Worm (Caenorhabditis elegans) whole organism, L4 larva: Measurements from ENCODE around the gene spo-11.
A peak's percentile ranks its signal among the peaks of the same experiment; 100 is the strongest.

ENCODE experiments used
- D1046.2 ChIP-seq: fragments of 200-800 bp; sonication (Bioruptor generic); IDR thresholded peaks from 2 replicates; pipeline ENCODE4 v1.3.6; 2022; ENCODE audit warnings: missing genetic modification characterization, missing compliant biosample characterization
- F26F4.8 ChIP-seq: fragments of 200-800 bp; sonication (Bioruptor generic); conservative IDR thresholded peaks from 2 replicates; pipeline ENCODE4 v1.3.6; 2022; ENCODE audit warnings: missing genetic modification characterization, missing compliant biosample characterization
- F37D6.2 ChIP-seq: sonication (generic microtip); optimal IDR thresholded peaks from 2 replicates; lab custom pipeline; 2016; ENCODE audit warnings: mild to moderate bottlenecking, missing genetic modification characterization, missing compliant biosample characterization
- F49E8.2 ChIP-seq: sonication (generic microtip); optimal IDR thresholded peaks from 2 replicates; lab custom pipeline; 2016; ENCODE audit warnings: missing compliant biosample characterization, mild to moderate bottlenecking, missing genetic modification characterization, borderline replicate concordance
- Y105C5A.15 ChIP-seq: fragments of 200-800 bp; sonication (Bioruptor generic); IDR thresholded peaks from 2 replicates; pipeline ENCODE4 v1.3.6; 2022; ENCODE audit warnings: missing genetic modification characterization, missing compliant biosample characterization
- Y75B8A.6 ChIP-seq: fragments of 200-800 bp; sonication (Bioruptor generic); IDR thresholded peaks from 2 replicates; pipeline ENCODE4 v1.3.6; 2022; ENCODE audit warnings: missing genetic modification reagents, missing genetic modification characterization, missing compliant biosample characterization
- ZK337.2 ChIP-seq: fragments of 200-800 bp; sonication (Bioruptor generic); IDR thresholded peaks from 2 replicates; pipeline ENCODE4 v1.3.6; 2022; ENCODE audit warnings: missing genetic modification reagents, missing genetic modification characterization, missing compliant biosample characterization
- ama-1 ChIP-seq: fragments of 150-350 bp; optimal IDR thresholded peaks from 2 replicates; lab custom pipeline; 2014; ENCODE audit warnings: inconsistent platforms, mixed read lengths
- attf-4 ChIP-seq: sonication (generic microtip); optimal IDR thresholded peaks from 3 replicates; lab custom pipeline; 2017; ENCODE audit warnings: missing biosample characterization, missing genetic modification characterization
- ceh-62 ChIP-seq: sonication (generic microtip); optimal IDR thresholded peaks from 2 replicates; lab custom pipeline; 2017; ENCODE audit warnings: missing biosample characterization, missing genetic modification characterization
- ces-1 ChIP-seq: fragments of 150-350 bp; sonication (generic microtip); optimal IDR thresholded peaks from 4 replicates; lab custom pipeline; 2014; ENCODE audit warnings: missing biosample characterization, missing genetic modification reagents, missing genetic modification characterization
- ctbp-1 ChIP-seq: fragments of 200-800 bp; sonication (Bioruptor generic); IDR thresholded peaks from 2 replicates; pipeline ENCODE4 v1.3.6; 2022; ENCODE audit warnings: missing genetic modification reagents, missing genetic modification characterization, missing compliant biosample characterization
- daf-16 ChIP-seq, 3 experiments: sonication (generic microtip); optimal IDR thresholded peaks; 2 replicates each; lab custom pipeline; 2016 to 2017; ENCODE audit warnings: missing genetic modification characterization in 3 of 3, missing genetic modification reagents in 3 of 3, mild to moderate bottlenecking in 2 of 3, missing compliant biosample characterization in 2 of 3, missing biosample characterization in 1 of 3, moderate library complexity in 1 of 3
- daf-19 ChIP-seq: fragments of 200-800 bp; sonication (Bioruptor generic); conservative IDR thresholded peaks from 2 replicates; pipeline ENCODE4 v1.3.6; 2022; ENCODE audit warnings: missing genetic modification characterization, missing compliant biosample characterization
- dmd-6 ChIP-seq: fragments of 200-800 bp; sonication (Bioruptor generic); IDR thresholded peaks from 2 replicates; pipeline ENCODE4 v1.3.6; 2022; ENCODE audit warnings: missing genetic modification reagents, missing genetic modification characterization, missing compliant biosample characterization
- dmd-8 ChIP-seq: fragments of 200-800 bp; sonication (Bioruptor generic); IDR thresholded peaks from 2 replicates; pipeline ENCODE4 v1.3.6; 2022; ENCODE audit warnings: missing genetic modification characterization, missing compliant biosample characterization
- dve-1 ChIP-seq: sonication (generic microtip); optimal IDR thresholded peaks from 2 replicates; lab custom pipeline; 2017; ENCODE audit warnings: antibody characterized with exemption, mild to moderate bottlenecking, missing genetic modification characterization, missing compliant biosample characterization; ENCODE audit not compliant: insufficient read depth
- egl-27 ChIP-seq: sonication (generic microtip); optimal IDR thresholded peaks from 3 replicates; lab custom pipeline; 2017; ENCODE audit warnings: missing biosample characterization, missing genetic modification reagents, missing genetic modification characterization
- fkh-10 ChIP-seq: fragments of 150-350 bp; optimal IDR thresholded peaks from 2 replicates; lab custom pipeline; 2014; ENCODE audit warnings: missing biosample characterization, missing genetic modification reagents, missing genetic modification characterization
- hif-1 ChIP-seq, 2 experiments: sonication (generic microtip); optimal IDR thresholded peaks; 2 replicates each; lab custom pipeline; 2016 to 2017; ENCODE audit warnings: missing compliant biosample characterization in 2 of 2, missing genetic modification characterization in 2 of 2, missing genetic modification reagents in 2 of 2, missing genotype in 2 of 2, mild to moderate bottlenecking in 1 of 2
- lim-7 ChIP-seq: fragments of 200-800 bp; sonication (Bioruptor generic); IDR thresholded peaks from 2 replicates; pipeline ENCODE4 v1.3.6; 2022; ENCODE audit warnings: missing genetic modification characterization, missing compliant biosample characterization
- lin-1 ChIP-seq: fragments of 200-800 bp; sonication (Bioruptor generic); IDR thresholded peaks from 2 replicates; pipeline ENCODE4 v1.3.6; 2022; ENCODE audit warnings: missing genetic modification reagents, missing genetic modification characterization, missing compliant biosample characterization
- lin-38 ChIP-seq: fragments of 200-800 bp; sonication (Bioruptor generic); IDR thresholded peaks from 2 replicates; pipeline ENCODE4 v1.3.6; 2022; ENCODE audit warnings: missing genetic modification reagents, missing genetic modification characterization, missing compliant biosample characterization
- lin-39 ChIP-seq: fragments of 150-350 bp; optimal IDR thresholded peaks from 2 replicates; lab custom pipeline; 2014; ENCODE audit warnings: missing biosample characterization, missing genetic modification reagents, missing genetic modification characterization
- mdl-1 ChIP-seq, 2 experiments: fragments of 150-350 bp in 1 of 2; sonication (generic microtip) in 1 of 2; optimal IDR thresholded peaks; 2 replicates each; lab custom pipeline; 2014 to 2017; ENCODE audit warnings: missing biosample characterization in 2 of 2, missing genetic modification characterization in 2 of 2
- mdt-29 ChIP-seq: fragments of 200-800 bp; sonication (Bioruptor generic); IDR thresholded peaks from 2 replicates; pipeline ENCODE4 v1.3.6; 2022; ENCODE audit warnings: missing genetic modification reagents, missing genetic modification characterization, missing compliant biosample characterization
- mxl-2 ChIP-seq: fragments of 200-800 bp; sonication (Bioruptor generic); conservative IDR thresholded peaks from 2 replicates; pipeline ENCODE4 v1.3.6; 2022; ENCODE audit warnings: missing genetic modification reagents, missing genetic modification characterization, missing compliant biosample characterization
- nhr-10 ChIP-seq: fragments of 150-350 bp; optimal IDR thresholded peaks from 2 replicates; lab custom pipeline; 2014; ENCODE audit warnings: missing biosample characterization, missing genetic modification characterization
- nhr-102 ChIP-seq: sonication (generic microtip); optimal IDR thresholded peaks from 2 replicates; lab custom pipeline; 2016; ENCODE audit warnings: mild to moderate bottlenecking, missing genetic modification characterization, moderate library complexity, missing compliant biosample characterization
- nhr-111 ChIP-seq: fragments of 200-800 bp; sonication (Bioruptor generic); optimal IDR thresholded peaks from 2 replicates; lab custom pipeline; 2018; ENCODE audit warnings: mild to moderate bottlenecking, missing genetic modification characterization, missing compliant biosample characterization
- nhr-25 ChIP-seq: sonication (generic microtip); optimal IDR thresholded peaks from 2 replicates; lab custom pipeline; 2017; ENCODE audit warnings: missing genetic modification characterization, mild to moderate bottlenecking, missing compliant biosample characterization, antibody characterized with exemption, moderate library complexity, borderline replicate concordance; ENCODE audit not compliant: insufficient read depth
- nhr-41 ChIP-seq: fragments of 200-800 bp; sonication (Bioruptor generic); IDR thresholded peaks from 2 replicates; pipeline ENCODE4 v1.3.6; 2022; ENCODE audit warnings: missing genetic modification reagents, missing genetic modification characterization, missing compliant biosample characterization
- nhr-6 ChIP-seq: fragments of 150-350 bp; optimal IDR thresholded peaks from 2 replicates; lab custom pipeline; 2014; ENCODE audit warnings: missing biosample characterization, missing genetic modification characterization
- nhr-76 ChIP-seq: fragments of 150-350 bp; optimal IDR thresholded peaks from 2 replicates; lab custom pipeline; 2014; ENCODE audit warnings: missing biosample characterization, missing genetic modification characterization
- nhr-77 ChIP-seq: fragments of 150-350 bp; optimal IDR thresholded peaks from 2 replicates; lab custom pipeline; 2014; ENCODE audit warnings: missing biosample characterization, missing genetic modification characterization
- php-3 ChIP-seq: fragments of 200-800 bp; sonication (Bioruptor generic); IDR thresholded peaks from 2 replicates; pipeline ENCODE4 v1.3.6; 2022; ENCODE audit warnings: missing genetic modification reagents, missing genetic modification characterization, missing compliant biosample characterization
- pqm-1 ChIP-seq: sonication (generic microtip); optimal IDR thresholded peaks from 2 replicates; lab custom pipeline; 2017; ENCODE audit warnings: missing biosample characterization, missing genetic modification characterization
- set-16 ChIP-seq: fragments of 200-800 bp; sonication (Bioruptor generic); IDR thresholded peaks from 2 replicates; pipeline ENCODE4 v1.3.6; 2022; ENCODE audit warnings: missing genetic modification reagents, missing genetic modification characterization, missing compliant biosample characterization
- snpc-4 ChIP-seq: fragments of 150-350 bp; optimal IDR thresholded peaks from 2 replicates; lab custom pipeline; 2014; ENCODE audit warnings: missing biosample characterization, missing genetic modification characterization
- spr-1 ChIP-seq: sonication (generic microtip); optimal IDR thresholded peaks from 2 replicates; lab custom pipeline; 2016; ENCODE audit warnings: mild to moderate bottlenecking, missing genetic modification characterization, missing compliant biosample characterization
- tra-1 ChIP-seq: fragments of 200-800 bp; sonication (Bioruptor generic); IDR thresholded peaks from 2 replicates; pipeline ENCODE4 v1.3.6; 2022; ENCODE audit warnings: missing genetic modification reagents, missing genetic modification characterization, missing compliant biosample characterization
- unc-130 ChIP-seq: sonication (generic microtip); optimal IDR thresholded peaks from 2 replicates; lab custom pipeline; 2016; ENCODE audit warnings: missing genetic modification reagents, missing genetic modification characterization, missing compliant biosample characterization
- unc-39 ChIP-seq: sonication (generic microtip); optimal IDR thresholded peaks from 2 replicates; lab custom pipeline; 2017; ENCODE audit warnings: missing biosample characterization, missing genetic modification characterization
- vab-7 ChIP-seq: fragments of 200-800 bp; sonication (Bioruptor generic); IDR thresholded peaks from 2 replicates; pipeline ENCODE4 v1.3.6; 2022; ENCODE audit warnings: missing genetic modification reagents, missing genetic modification characterization, missing compliant biosample characterization
- zfp-3 ChIP-seq: fragments of 200-800 bp; sonication (Bioruptor generic); conservative IDR thresholded peaks from 2 replicates; pipeline ENCODE4 v1.3.6; 2022; ENCODE audit warnings: missing genetic modification reagents, missing genetic modification characterization, missing compliant biosample characterization
- zip-11 ChIP-seq: fragments of 200-800 bp; sonication (Bioruptor generic); IDR thresholded peaks from 2 replicates; pipeline ENCODE4 v1.3.6; 2022; ENCODE audit warnings: missing genetic modification characterization, missing compliant biosample characterization
- ztf-7 ChIP-seq: fragments of 150-350 bp; optimal IDR thresholded peaks from 2 replicates; lab custom pipeline; 2014; ENCODE audit warnings: missing biosample characterization, missing genetic modification characterization

spo-11 gene

ce11 chrIV:11148788-11149366 lies 24.2 kb upstream of the spo-11 start (continued):
- TF ChIP-seq ces-1 (GFP tag; lab: Kevin White, UChicago) = no peak
- no peak for TF ChIP-seq lin-38 (GFP tag; lab: Robert Waterston, UW)
- TF ChIP-seq dmd-6 (GFP tag; lab: Robert Waterston, UW) = peak; percentile 59
- TF ChIP-seq php-3 (GFP tag; lab: Robert Waterston, UW) = peak; percentile 38; the same call in 1 of the 2 replicates
- TF ChIP-seq mdl-1 (tag; optimal IDR thresholded peaks at IDR 0.05; lab: Kevin White, UChicago) = peak in 1 of 2 experiments; percentile 50

ce11 chrIV:11146962-11147470 lies 22.4 kb upstream of the spo-11 start, which contains the start of gene pigq-1:
Gene pigq-1, minus strand, starts transcription at chrIV:11147247.
- TF ChIP-seq nhr-25 (tag; lab: Kevin White, UChicago) (no peak), nhr-111 (GFP tag; lab: Kevin White, UChicago) (no peak), daf-19 (GFP tag; lab: Robert Waterston, UW) (0 out of 2 replicates have a peak, but pooled peaks have one; percentile 28), egl-27 (tag; lab: Kevin White, UChicago) (no peak), mxl-2 (GFP tag; lab: Robert Waterston, UW) (no peak), F37D6.2 (tag; lab: Kevin White, UChicago) (no peak), ZK337.2 (GFP tag; lab: Robert Waterston, UW) (no peak), daf-16 (GFP tag; optimal IDR thresholded peaks at IDR 0.05; lab: Kevin White, UChicago) (peak in 1 of 2 experiments; percentile 40), daf-16 (tag; optimal IDR thresholded peaks at IDR 0.05; lab: Kevin White, UChicago) (peak; percentile 49), unc-130 (GFP tag; lab: Kevin White, UChicago) (no peak), vab-7 (GFP tag; lab: Robert Waterston, UW) (no peak), F26F4.8 (0 out of 2 replicates have a peak, but pooled peaks have one; percentile 18), zip-11 (GFP tag; lab: Robert Waterston, UW) (no peak), nhr-77 (tag; lab: Kevin White, UChicago) (no peak), D1046.2 (no peak), attf-4 (tag; lab: Kevin White, UChicago) (no peak), mdl-1 (tag; optimal IDR thresholded peaks at IDR 0.05; lab: Kevin White, UChicago) (no peak), nhr-6 (tag; lab: Kevin White, UChicago) (no peak), pqm-1 (no peak), F49E8.2 (tag; lab: Kevin White, UChicago) (peak; percentile 40), unc-39 (no peak), ceh-62 (tag; lab: Kevin White, UChicago) (no peak), dmd-8 (no peak), set-16 (GFP tag; lab: Robert Waterston, UW) (no peak), lim-7 (GFP tag; lab: Robert Waterston, UW) (no peak), ces-1 (GFP tag; lab: Kevin White, UChicago) (no peak), snpc-4 (tag; lab: Kevin White, UChicago) (no peak), zfp-3 (peak; percentile 61; the same call in 1 of the 2 replicates), nhr-10 (tag; lab: Kevin White, UChicago) (no peak), lin-1 (GFP tag; lab: Robert Waterston, UW) (no peak), ztf-7 (tag; lab: Kevin White, UChicago) (no peak), nhr-41 (GFP tag; lab: Robert Waterston, UW) (no peak), Y75B8A.6 (GFP tag; lab: Robert Waterston, UW) (no peak), spr-1 (tag; lab: Kevin White, UChicago) (peak; percentile 43), tra-1 (GFP tag; lab: Robert Waterston, UW) (no peak; the same call in 1 of the 2 replicates), ama-1 (lab: Kevin White, UChicago) (peak; percentile 89), nhr-76 (tag; lab: Kevin White, UChicago) (no peak), fkh-10 (no peak), Y105C5A.15 (GFP tag; lab: Robert Waterston, UW) (0 out of 2 replicates have a peak, but pooled peaks have one; percentile 54), mdt-29 (GFP tag; lab: Robert Waterston, UW) (peak; percentile 34; the same call in 1 of the 2 replicates), hif-1 (tag; optimal IDR thresholded peaks at IDR 0.05; lab: Kevin White, UChicago) (no peak), nhr-102 (peak; percentile 77), ctbp-1 (GFP tag; lab: Robert Waterston, UW) (no peak), dve-1 (peak; percentile 20), lin-39 (tag; lab: Kevin White, UChicago) (no peak)
